Fruit fly (Drosophila melanogaster) whole organism, embryonic: Measurements from ENCODE around the gene Ythdf.

Experiments used
- BEAF-32 ChIP-seq: fragments of 200-800 bp; sonication (Bioruptor generic); optimal IDR thresholded peaks from 3 replicates; lab custom pipeline; 2017; ENCODE audit warnings: missing biosample characterization, missing genetic modification characterization, mild to moderate bottlenecking, moderate library complexity, missing genetic modification reagents
- CG10267 ChIP-seq: fragments of 200-800 bp; sonication (Bioruptor generic); optimal IDR thresholded peaks from 2 replicates; lab custom pipeline; 2018; ENCODE audit warnings: missing biosample characterization, mild to moderate bottlenecking, missing genetic modification characterization, moderate library complexity
- CG11247 ChIP-seq: fragments of 200-800 bp; sonication (Bioruptor generic); IDR thresholded peaks from 2 replicates; pipeline ENCODE4 v1.3.6; 2022; ENCODE audit warnings: missing biosample characterization, missing genetic modification characterization
- CG14710 ChIP-seq: fragments of 200-800 bp; sonication (Bioruptor generic); optimal IDR thresholded peaks from 3 replicates; lab custom pipeline; 2019; ENCODE audit warnings: missing biosample characterization, mild to moderate bottlenecking, missing genetic modification characterization, moderate library complexity
- CG15696 ChIP-seq: fragments of 200-800 bp; sonication (Bioruptor generic); optimal IDR thresholded peaks from 2 replicates; lab custom pipeline; 2019; ENCODE audit warnings: missing biosample characterization, mild to moderate bottlenecking, missing genetic modification characterization, moderate library complexity
- CG2116 ChIP-seq: fragments of 200-800 bp; sonication (Bioruptor generic); optimal IDR thresholded peaks from 3 replicates; lab custom pipeline; 2018; ENCODE audit warnings: missing biosample characterization, mild to moderate bottlenecking, missing genetic modification characterization
- CG2120 ChIP-seq: fragments of 200-800 bp; sonication (Bioruptor generic); optimal IDR thresholded peaks from 3 replicates; lab custom pipeline; 2016; ENCODE audit warnings: missing biosample characterization, missing genetic modification characterization
- CG30020 ChIP-seq: fragments of 200-800 bp; optimal IDR thresholded peaks from 2 replicates; lab custom pipeline; 2019; ENCODE audit warnings: missing biosample characterization, mild to moderate bottlenecking, missing genetic modification characterization, moderate library complexity
- CG30403 ChIP-seq: fragments of 200-800 bp; sonication (Bioruptor generic); optimal IDR thresholded peaks from 3 replicates; lab custom pipeline; 2016; ENCODE audit warnings: missing biosample characterization, missing genetic modification characterization
- CG31388 ChIP-seq: fragments of 200-800 bp; sonication (Bioruptor generic); optimal IDR thresholded peaks from 2 replicates; lab custom pipeline; 2016; ENCODE audit warnings: missing biosample characterization, missing genetic modification characterization
- CG32767 ChIP-seq: fragments of 200-800 bp; sonication (Bioruptor generic); IDR thresholded peaks from 2 replicates; pipeline ENCODE4 v1.3.6; 2022; ENCODE audit warnings: missing biosample characterization, missing genetic modification characterization
- CG3995 ChIP-seq: fragments of 200-800 bp; sonication (Bioruptor generic); optimal IDR thresholded peaks from 3 replicates; lab custom pipeline; 2016; ENCODE audit warnings: missing biosample characterization, missing genetic modification characterization
- CG42726 ChIP-seq: fragments of 200-800 bp; sonication (Bioruptor generic); IDR thresholded peaks from 2 replicates; pipeline ENCODE4 v1.3.6; 2022; ENCODE audit warnings: missing biosample characterization, missing genetic modification characterization; ENCODE audit not compliant: partially characterized antibody
- CG5180 ChIP-seq: fragments of 200-800 bp; sonication (Bioruptor generic); optimal IDR thresholded peaks from 3 replicates; lab custom pipeline; 2017; ENCODE audit warnings: missing biosample characterization, missing genetic modification characterization, mild to moderate bottlenecking, moderate library complexity, missing genetic modification reagents
- CG7271 ChIP-seq: fragments of 200-800 bp; sonication (Bioruptor generic); optimal IDR thresholded peaks from 2 replicates; lab custom pipeline; 2018; ENCODE audit warnings: missing biosample characterization, mild to moderate bottlenecking, missing genetic modification characterization, moderate library complexity
- CG8765 ChIP-seq: fragments of 200-800 bp; sonication (Bioruptor generic); IDR thresholded peaks from 2 replicates; pipeline ENCODE4 v1.3.6; 2022; ENCODE audit warnings: missing biosample characterization, missing genetic modification characterization
- CG9727 ChIP-seq: fragments of 200-800 bp; sonication (Bioruptor generic); optimal IDR thresholded peaks from 3 replicates; lab custom pipeline; 2017; ENCODE audit warnings: missing biosample characterization, mild to moderate bottlenecking, missing genetic modification characterization
- CG9797 ChIP-seq: fragments of 200-800 bp; sonication (Bioruptor generic); optimal IDR thresholded peaks from 3 replicates; lab custom pipeline; 2018; ENCODE audit warnings: missing biosample characterization, mild to moderate bottlenecking, missing genetic modification characterization
- CHES-1-like ChIP-seq: fragments of 200-800 bp; sonication (Bioruptor generic); optimal IDR thresholded peaks from 2 replicates; lab custom pipeline; 2016; ENCODE audit warnings: missing biosample characterization, missing genetic modification characterization
- Chrac-16 ChIP-seq: fragments of 200-800 bp; sonication (Bioruptor generic); optimal IDR thresholded peaks from 3 replicates; lab custom pipeline; 2016; ENCODE audit warnings: missing biosample characterization, missing genetic modification characterization
- Dip2 ChIP-seq: fragments of 200-800 bp; sonication (Bioruptor generic); IDR thresholded peaks from 2 replicates; pipeline ENCODE4 v1.3.6; 2022; ENCODE audit warnings: missing biosample characterization, missing genetic modification characterization
- Dp ChIP-seq: fragments of 200-800 bp; sonication (Bioruptor generic); optimal IDR thresholded peaks from 2 replicates; lab custom pipeline; 2018; ENCODE audit warnings: missing biosample characterization, mild to moderate bottlenecking, missing genetic modification characterization, moderate library complexity
- E2f2 ChIP-seq: fragments of 200-800 bp; sonication (Bioruptor generic); IDR thresholded peaks from 2 replicates; pipeline ENCODE4 v1.3.6; 2022; ENCODE audit warnings: missing biosample characterization, missing genetic modification characterization
- GATAe ChIP-seq: fragments of 200-800 bp; sonication (Bioruptor generic); conservative IDR thresholded peaks from 2 replicates; pipeline ENCODE4 v1.3.6; 2022; ENCODE audit warnings: missing biosample characterization, missing genetic modification characterization
- HLH54F ChIP-seq: fragments of 200-800 bp; sonication (Bioruptor generic); optimal IDR thresholded peaks from 3 replicates; lab custom pipeline; 2016; ENCODE audit warnings: missing biosample characterization, missing genetic modification characterization
- Hr3 ChIP-seq: fragments of 200-800 bp; sonication (Bioruptor generic); optimal IDR thresholded peaks from 3 replicates; lab custom pipeline; 2016; ENCODE audit warnings: missing biosample characterization, missing genetic modification characterization
- Lim3 ChIP-seq: fragments of 200-800 bp; sonication (Bioruptor generic); IDR thresholded peaks from 2 replicates; pipeline ENCODE4 v1.3.6; 2022; ENCODE audit warnings: missing biosample characterization, missing genetic modification characterization
- Lpt ChIP-seq: fragments of >200 bp; optimal IDR thresholded peaks from 2 replicates; lab custom pipeline; 2018; ENCODE audit warnings: missing biosample characterization, missing genetic modification characterization
- Myb ChIP-seq: fragments of 200-800 bp; sonication (Bioruptor generic); optimal IDR thresholded peaks from 2 replicates; lab custom pipeline; 2016; ENCODE audit warnings: missing biosample characterization, missing genetic modification characterization
- Vsx1 ChIP-seq: fragments of 200-800 bp; sonication (Bioruptor generic); optimal IDR thresholded peaks from 2 replicates; lab custom pipeline; 2017; ENCODE audit warnings: missing biosample characterization, mild to moderate bottlenecking, missing genetic modification characterization, missing genetic modification reagents
- ap ChIP-seq: fragments of 200-800 bp; sonication (Bioruptor generic); IDR thresholded peaks from 2 replicates; pipeline ENCODE4 v1.3.6; 2022; ENCODE audit warnings: missing biosample characterization, missing genetic modification characterization
- ato ChIP-seq: fragments of 200-800 bp; sonication (Bioruptor generic); IDR thresholded peaks from 2 replicates; pipeline ENCODE4 v1.3.6; 2022; ENCODE audit warnings: missing biosample characterization, missing genetic modification characterization; ENCODE audit not compliant: partially characterized antibody
- eve ChIP-seq, 2 experiments: fragments of >200 bp; optimal IDR thresholded peaks; 2 replicates each; lab custom pipeline; 2017; ENCODE audit warnings: missing biosample characterization in 2 of 2, missing genetic modification characterization in 2 of 2
- exex ChIP-seq: fragments of 200-800 bp; sonication (Bioruptor generic); optimal IDR thresholded peaks from 4 replicates; lab custom pipeline; 2018; ENCODE audit warnings: missing biosample characterization, mild to moderate bottlenecking, missing genetic modification characterization, moderate library complexity
- fd64A ChIP-seq: fragments of 200-800 bp; sonication (Bioruptor generic); optimal IDR thresholded peaks from 3 replicates; lab custom pipeline; 2018; ENCODE audit warnings: missing biosample characterization, mild to moderate bottlenecking, missing genetic modification characterization
- ham ChIP-seq: fragments of 200-800 bp; sonication (Bioruptor generic); IDR thresholded peaks from 2 replicates; pipeline ENCODE4 v1.3.6; 2022; ENCODE audit warnings: missing biosample characterization, missing genetic modification characterization
- inv ChIP-seq: fragments of 200-800 bp; sonication (Bioruptor generic); IDR thresholded peaks from 2 replicates; pipeline ENCODE4 v1.3.6; 2022; ENCODE audit warnings: missing biosample characterization, missing genetic modification characterization; ENCODE audit not compliant: partially characterized antibody
- kah ChIP-seq: fragments of 200-800 bp; sonication (Bioruptor generic); optimal IDR thresholded peaks from 2 replicates; lab custom pipeline; 2018; ENCODE audit warnings: missing biosample characterization, mild to moderate bottlenecking, missing genetic modification characterization
- kay ChIP-seq: fragments of 200-800 bp; sonication (Bioruptor generic); optimal IDR thresholded peaks from 2 replicates; lab custom pipeline; 2016; ENCODE audit warnings: missing biosample characterization, missing genetic modification characterization
- klu ChIP-seq: fragments of 200-800 bp; sonication (Bioruptor generic); IDR thresholded peaks from 2 replicates; pipeline ENCODE4 v1.3.6; 2022; ENCODE audit warnings: missing biosample characterization, missing genetic modification characterization
- lmd ChIP-seq: fragments of 200-800 bp; sonication (Bioruptor generic); IDR thresholded peaks from 2 replicates; pipeline ENCODE4 v1.3.6; 2022; ENCODE audit warnings: missing biosample characterization, missing genetic modification characterization
- mirr ChIP-seq: fragments of 200-800 bp; sonication (Bioruptor generic); optimal IDR thresholded peaks from 3 replicates; lab custom pipeline; 2018; ENCODE audit warnings: missing biosample characterization, mild to moderate bottlenecking, missing genetic modification characterization
- nmo ChIP-seq: fragments of 200-800 bp; sonication (Bioruptor generic); optimal IDR thresholded peaks from 2 replicates; lab custom pipeline; 2018; ENCODE audit warnings: missing biosample characterization, mild to moderate bottlenecking, missing genetic modification characterization, moderate library complexity
- phol ChIP-seq: fragments of 200-800 bp; sonication (Bioruptor generic); optimal IDR thresholded peaks from 3 replicates; lab custom pipeline; 2018; ENCODE audit warnings: missing biosample characterization, mild to moderate bottlenecking, missing genetic modification characterization, moderate library complexity
- prd ChIP-seq, 3 experiments: fragments of >200 bp in 2 of 3; fragments of 200-800 bp in 1 of 3; sonication (Bioruptor generic) in 1 of 3; optimal IDR thresholded peaks in 2 of 3; IDR thresholded peaks in 1 of 3; 2 replicates in 2 of 3; 3 replicates in 1 of 3; pipeline versions ENCODE4 v1.3.6 to Lab custom; 2017 to 2022; ENCODE audit warnings: missing biosample characterization in 1 of 3, missing genetic modification characterization in 1 of 3
- repo ChIP-seq: fragments of 200-800 bp; sonication (Bioruptor generic); optimal IDR thresholded peaks from 2 replicates; lab custom pipeline; 2016; ENCODE audit warnings: missing biosample characterization, missing genetic modification characterization
- row ChIP-seq: fragments of 200-800 bp; sonication (Bioruptor generic); IDR thresholded peaks from 3 replicates; pipeline ENCODE4 v1.3.6; 2022; ENCODE audit warnings: missing biosample characterization, missing genetic modification characterization
- stwl ChIP-seq: fragments of 200-800 bp; sonication (Bioruptor generic); optimal IDR thresholded peaks from 3 replicates; lab custom pipeline; 2018; ENCODE audit warnings: missing biosample characterization, mild to moderate bottlenecking, missing genetic modification characterization, moderate library complexity
- usp ChIP-seq: fragments of >200 bp; optimal IDR thresholded peaks from 2 replicates; lab custom pipeline; 2017; ENCODE audit warnings: missing biosample characterization, missing genetic modification characterization
- wdn ChIP-seq: fragments of 200-800 bp; sonication (Bioruptor generic); IDR thresholded peaks from 2 replicates; pipeline ENCODE4 v1.3.6; 2022; ENCODE audit warnings: missing biosample characterization, missing genetic modification characterization
- zen ChIP-seq: fragments of 200-800 bp; sonication (Bioruptor generic); optimal IDR thresholded peaks from 3 replicates; lab custom pipeline; 2018; ENCODE audit warnings: missing biosample characterization, mild to moderate bottlenecking, missing genetic modification characterization, moderate library complexity

Gene Ythdf

dm6 chr3R:25039028-25039476 lies at the start of gene Ythdf, which contains the start of gene bai (continued):
- peak; percentile 64 for TF ChIP-seq CG30403 (GFP tag; lab: Kevin White, UChicago)
- no peak for TF ChIP-seq Lpt
- no peak for TF ChIP-seq repo (GFP tag; lab: Kevin White, UChicago)
- no peak for TF ChIP-seq CG32767 (GFP tag; lab: Robert Waterston, UW)
- TF ChIP-seq nmo (GFP tag; lab: Kevin White, UChicago): peak; percentile 81
- no peak for TF ChIP-seq GATAe (GFP tag; lab: Robert Waterston, UW)
- peak; percentile 60 for TF ChIP-seq CG30020 (tag; lab: Kevin White, UChicago)
- no peak for TF ChIP-seq ap (GFP tag; lab: Robert Waterston, UW)
- peak; percentile 98 for TF ChIP-seq CG10267
- peak; percentile 89 for TF ChIP-seq Myb (GFP tag; lab: Kevin White, UChicago)
- TF ChIP-seq prd (optimal IDR thresholded peaks at IDR 0.05; lab: Kevin White, UChicago): no peak
- no peak for TF ChIP-seq prd (GFP tag; IDR thresholded peaks at IDR 0.05; lab: Robert Waterston, UW)
- TF ChIP-seq Dip2 (GFP tag; lab: Robert Waterston, UW): no peak
- TF ChIP-seq Hr3 (GFP tag; lab: Kevin White, UChicago): peak; percentile 40
- TF ChIP-seq CG8765 (GFP tag; lab: Robert Waterston, UW): no peak
- TF ChIP-seq CG9727 (GFP tag; lab: Kevin White, UChicago): no peak
- TF ChIP-seq usp (GFP tag; lab: Kevin White, UChicago): no peak
- peak; percentile 60 for TF ChIP-seq row
- no peak for TF ChIP-seq Lim3 (GFP tag; lab: Robert Waterston, UW)
- TF ChIP-seq CG3995: peak; percentile 41
- no peak for TF ChIP-seq CG5180 (GFP tag; lab: Kevin White, UChicago)
- no peak for TF ChIP-seq klu (GFP tag; lab: Robert Waterston, UW)
- TF ChIP-seq mirr: no peak
- TF ChIP-seq Dp (GFP tag; lab: Kevin White, UChicago): peak; percentile 47
- no peak for TF ChIP-seq Vsx1 (GFP tag; lab: Kevin White, UChicago)
- peak; percentile 85 for TF ChIP-seq CG2116 (GFP tag; lab: Kevin White, UChicago)
- TF ChIP-seq kah: no peak
- no peak for TF ChIP-seq CG31388 (GFP tag; lab: Kevin White, UChicago)
- no peak for TF ChIP-seq fd64A (GFP tag; lab: Kevin White, UChicago)
- no peak for TF ChIP-seq CG15696 (tag; lab: Kevin White, UChicago)
- no peak for TF ChIP-seq CG7271 (tag; lab: Kevin White, UChicago)
- peak; percentile 61 for TF ChIP-seq CHES-1-like (GFP tag; lab: Kevin White, UChicago)
- peak; percentile 54 for TF ChIP-seq stwl (tag; lab: Kevin White, UChicago)
- no peak for TF ChIP-seq ham (GFP tag; lab: Robert Waterston, UW)
- TF ChIP-seq CG14710 (tag; lab: Kevin White, UChicago): peak; percentile 81
- peak; percentile 95 for TF ChIP-seq BEAF-32 (GFP tag; lab: Kevin White, UChicago)
- TF ChIP-seq inv (GFP tag; lab: Robert Waterston, UW): peak; percentile 87
- TF ChIP-seq CG9797: peak; percentile 75
- peak; percentile 47; the same call in 1 of the 2 replicates for TF ChIP-seq ato
- no peak; the same call in 1 of the 2 replicates for TF ChIP-seq lmd (GFP tag; lab: Robert Waterston, UW)
- no peak for TF ChIP-seq CG11247 (GFP tag; lab: Robert Waterston, UW)
- TF ChIP-seq zen (tag; lab: Kevin White, UChicago): peak; percentile 48
- TF ChIP-seq eve (GFP tag; optimal IDR thresholded peaks at IDR 0.05; lab: Kevin White, UChicago): no peak
- peak; percentile 82 for TF ChIP-seq CG42726 (GFP tag; lab: Robert Waterston, UW)
- peak; percentile 81 for TF ChIP-seq CG2120 (GFP tag; lab: Kevin White, UChicago)
- TF ChIP-seq E2f2 (GFP tag; lab: Robert Waterston, UW): peak; percentile 65
- TF ChIP-seq Chrac-16 (GFP tag; lab: Kevin White, UChicago): peak; percentile 25
- TF ChIP-seq kay (GFP tag; lab: Kevin White, UChicago): peak; percentile 19
- TF ChIP-seq exex (tag; lab: Kevin White, UChicago): peak; percentile 49
- TF ChIP-seq HLH54F (GFP tag; lab: Kevin White, UChicago): peak; percentile 53
- no peak for TF ChIP-seq wdn
- peak; percentile 62 for TF ChIP-seq phol (tag; lab: Kevin White, UChicago)
